Worm (Caenorhabditis elegans) whole organism, young adult: ENCODE results near the gene C27F2.9.
"Not testable (repeated sequence)": the region's sequence is repeated elsewhere in the genome, so short reads cannot be mapped to it uniquely, and the experiment has no call there.

Experiments
- B0019.2 ChIP-seq: fragments of 200-800 bp; sonication (Bioruptor generic); conservative IDR thresholded peaks from 2 replicates; pipeline ENCODE4 v1.3.6; 2022; ENCODE audit warnings: missing genetic modification reagents, missing genetic modification characterization, missing compliant biosample characterization
- B0035.1 ChIP-seq: sonication (generic microtip); optimal IDR thresholded peaks from 2 replicates; lab custom pipeline; 2016; ENCODE audit warnings: missing genetic modification characterization, mild to moderate bottlenecking, missing compliant biosample characterization, missing genotype, missing genetic modification reagents
- B0261.1 ChIP-seq: sonication (generic microtip); optimal IDR thresholded peaks from 2 replicates; lab custom pipeline; 2016; ENCODE audit warnings: mild to moderate bottlenecking, missing genetic modification characterization, moderate library complexity, missing compliant biosample characterization
- K12H6.12 ChIP-seq: fragments of 200-800 bp; sonication (Bioruptor generic); optimal IDR thresholded peaks from 2 replicates; lab custom pipeline; 2018; ENCODE audit warnings: mild to moderate bottlenecking, missing genetic modification characterization, missing compliant biosample characterization
- T26A5.8 ChIP-seq: sonication (generic microtip); optimal IDR thresholded peaks from 2 replicates; lab custom pipeline; 2016; ENCODE audit warnings: missing genetic modification characterization, missing compliant biosample characterization
- ama-1 ChIP-seq, 3 experiments: fragments of 150-350 bp in 1 of 3; sonication (generic microtip) in 2 of 3; optimal IDR thresholded peaks; 2 replicates each; lab custom pipeline; 2014 to 2018; ENCODE audit warnings: missing biosample characterization in 2 of 3, missing genetic modification characterization in 2 of 3, missing genetic modification reagents in 2 of 3
- aptf-2 ChIP-seq: fragments of 200-800 bp; sonication (Bioruptor generic); conservative IDR thresholded peaks from 2 replicates; pipeline ENCODE4 v1.3.6; 2022; ENCODE audit warnings: missing genetic modification reagents, missing genetic modification characterization, missing compliant biosample characterization
- athp-1 ChIP-seq: sonication (generic microtip); optimal IDR thresholded peaks from 2 replicates; lab custom pipeline; 2017; ENCODE audit warnings: mild to moderate bottlenecking, missing genetic modification characterization, missing compliant biosample characterization
- bed-2 ChIP-seq: fragments of 200-800 bp; sonication (Bioruptor generic); IDR thresholded peaks from 2 replicates; pipeline ENCODE4 v1.3.6; 2022; ENCODE audit warnings: missing genetic modification reagents, missing genetic modification characterization, missing compliant biosample characterization
- ccch-3 ChIP-seq: fragments of 200-800 bp; sonication (Bioruptor generic); optimal IDR thresholded peaks from 2 replicates; lab custom pipeline; 2018; ENCODE audit warnings: mild to moderate bottlenecking, missing genetic modification characterization, missing compliant biosample characterization
- ceh-27 ChIP-seq: fragments of 200-800 bp; sonication (Bioruptor generic); optimal IDR thresholded peaks from 2 replicates; lab custom pipeline; 2018; ENCODE audit warnings: mild to moderate bottlenecking, missing genetic modification characterization, moderate library complexity, missing compliant biosample characterization
- ceh-91 ChIP-seq: fragments of 200-800 bp; sonication (Bioruptor generic); IDR thresholded peaks from 2 replicates; pipeline ENCODE4 v1.3.6; 2022; ENCODE audit warnings: missing genetic modification reagents, missing genetic modification characterization, missing compliant biosample characterization
- die-1 ChIP-seq: sonication (generic microtip); optimal IDR thresholded peaks from 2 replicates; lab custom pipeline; 2016; ENCODE audit warnings: missing genotype, mild to moderate bottlenecking, missing genetic modification characterization, missing compliant biosample characterization
- egrh-3 ChIP-seq: fragments of 200-800 bp; sonication (Bioruptor generic); IDR thresholded peaks from 2 replicates; pipeline ENCODE4 v1.3.6; 2022; ENCODE audit warnings: missing genetic modification reagents, missing genetic modification characterization, missing compliant biosample characterization
- hlh-26 ChIP-seq: fragments of 200-800 bp; sonication (Bioruptor generic); conservative IDR thresholded peaks from 2 replicates; pipeline ENCODE4 v1.3.6; 2022; ENCODE audit warnings: missing genetic modification reagents, missing genetic modification characterization, missing compliant biosample characterization
- hrde-1 ChIP-seq: sonication (generic microtip); optimal IDR thresholded peaks from 2 replicates; lab custom pipeline; 2016; ENCODE audit warnings: missing genetic modification characterization, mild to moderate bottlenecking, missing compliant biosample characterization, moderate library complexity, missing genotype, missing genetic modification reagents, borderline replicate concordance
- lag-1 ChIP-seq: fragments of 200-800 bp; sonication (Bioruptor generic); IDR thresholded peaks from 2 replicates; pipeline ENCODE4 v1.3.6; 2022; ENCODE audit warnings: missing genetic modification reagents, missing genetic modification characterization, missing compliant biosample characterization
- lin-40 ChIP-seq: sonication (generic microtip); optimal IDR thresholded peaks from 2 replicates; lab custom pipeline; 2016; ENCODE audit warnings: missing genetic modification characterization, mild to moderate bottlenecking, missing compliant biosample characterization, missing genotype, missing genetic modification reagents
- lsy-27 ChIP-seq: sonication (generic microtip); optimal IDR thresholded peaks from 2 replicates; lab custom pipeline; 2017; ENCODE audit warnings: missing genetic modification characterization, mild to moderate bottlenecking, missing compliant biosample characterization, antibody characterized with exemption, missing genotype, borderline replicate concordance; ENCODE audit not compliant: insufficient read depth
- madf-3 ChIP-seq: fragments of 200-800 bp; sonication (Bioruptor generic); IDR thresholded peaks from 2 replicates; pipeline ENCODE4 v1.3.6; 2022; ENCODE audit warnings: missing genetic modification reagents, missing genetic modification characterization, missing compliant biosample characterization
- madf-6 ChIP-seq: fragments of 200-800 bp; sonication (Bioruptor generic); IDR thresholded peaks from 2 replicates; pipeline ENCODE4 v1.3.6; 2022; ENCODE audit warnings: missing genetic modification reagents, missing genetic modification characterization, missing compliant biosample characterization
- mes-4 ChIP-seq: sonication (generic microtip); optimal IDR thresholded peaks from 2 replicates; lab custom pipeline; 2016; ENCODE audit warnings: missing genotype, missing genetic modification characterization, missing compliant biosample characterization
- mxl-1 ChIP-seq: sonication (generic microtip); optimal IDR thresholded peaks from 2 replicates; lab custom pipeline; 2016; ENCODE audit warnings: missing genetic modification characterization, missing compliant biosample characterization
- nhr-90 ChIP-seq: sonication (generic microtip); optimal IDR thresholded peaks from 2 replicates; lab custom pipeline; 2016; ENCODE audit warnings: missing genotype, mild to moderate bottlenecking, missing genetic modification characterization, missing compliant biosample characterization
- pbrm-1 ChIP-seq: fragments of 200-800 bp; sonication (Bioruptor generic); IDR thresholded peaks from 2 replicates; pipeline ENCODE4 v1.3.6; 2022; ENCODE audit warnings: missing genetic modification reagents, missing genetic modification characterization, missing compliant biosample characterization
- rcor-1 ChIP-seq: fragments of 200-800 bp; sonication (Bioruptor generic); IDR thresholded peaks from 2 replicates; pipeline ENCODE4 v1.3.6; 2022; ENCODE audit warnings: missing genetic modification reagents, missing genetic modification characterization, missing compliant biosample characterization
- repo-1 ChIP-seq: sonication (generic microtip); optimal IDR thresholded peaks from 2 replicates; lab custom pipeline; 2017; ENCODE audit warnings: mild to moderate bottlenecking, missing genetic modification characterization, missing compliant biosample characterization
- sdz-38 ChIP-seq: sonication (generic microtip); optimal IDR thresholded peaks from 2 replicates; lab custom pipeline; 2016; ENCODE audit warnings: missing genotype, missing genetic modification characterization, missing compliant biosample characterization
- snpc-1.1 ChIP-seq: sonication (generic microtip); optimal IDR thresholded peaks from 2 replicates; lab custom pipeline; 2017; ENCODE audit warnings: missing genetic modification characterization, mild to moderate bottlenecking, missing compliant biosample characterization, antibody characterized with exemption, moderate library complexity, missing genotype, missing genetic modification reagents; ENCODE audit not compliant: insufficient read depth
- somi-1 ChIP-seq: fragments of 200-800 bp; sonication (Bioruptor generic); optimal IDR thresholded peaks from 2 replicates; lab custom pipeline; 2018; ENCODE audit warnings: mild to moderate bottlenecking, missing genetic modification characterization, missing compliant biosample characterization
- tlf-1 ChIP-seq: fragments of 200-800 bp; sonication (Bioruptor generic); optimal IDR thresholded peaks from 2 replicates; lab custom pipeline; 2018; ENCODE audit warnings: mild to moderate bottlenecking, missing genetic modification characterization, missing compliant biosample characterization
- xnd-1 ChIP-seq: sonication (generic microtip); optimal IDR thresholded peaks from 2 replicates; lab custom pipeline; 2016; ENCODE audit warnings: missing genotype, missing genetic modification reagents, missing genetic modification characterization, missing compliant biosample characterization
- zim-3 ChIP-seq: sonication (generic microtip); optimal IDR thresholded peaks from 2 replicates; lab custom pipeline; 2017; ENCODE audit warnings: mild to moderate bottlenecking, missing genetic modification characterization, moderate library complexity, missing compliant biosample characterization

Gene C27F2.9

ce11 chrIII:4984444-4985086 lies 21.7 kb upstream of the C27F2.9 start, which contains the start of gene C27F2.7 (continued):
- TF ChIP-seq K12H6.12: no peak
- TF ChIP-seq ama-1 (optimal IDR thresholded peaks at IDR 0.05; lab: Kevin White, UChicago): no peak
- no peak for TF ChIP-seq ama-1 (GFP tag; optimal IDR thresholded peaks at IDR 0.05; lab: Kevin White, UChicago)
- TF ChIP-seq xnd-1 (tag; lab: Kevin White, UChicago): peak; percentile 80
- TF ChIP-seq ceh-91 (GFP tag; lab: Robert Waterston, UW): peak; percentile 91
- TF ChIP-seq die-1 (tag; lab: Kevin White, UChicago): no peak
- no peak for TF ChIP-seq somi-1 (GFP tag; lab: Kevin White, UChicago)
- peak; percentile 67 for TF ChIP-seq athp-1 (tag; lab: Kevin White, UChicago)
- no peak for TF ChIP-seq lag-1
- TF ChIP-seq, all 124 proteins: peak for 36

- no peak for TF ChIP-seq lsy-27 (tag; lab: Kevin White, UChicago)
- TF ChIP-seq aptf-2 (GFP tag; lab: Robert Waterston, UW): no peak
- no peak for TF ChIP-seq rcor-1 (GFP tag; lab: Robert Waterston, UW)
- TF ChIP-seq egrh-3 (GFP tag; lab: Robert Waterston, UW): no peak
- no peak for TF ChIP-seq B0261.1
- no peak for TF ChIP-seq B0035.1
These were observed 21.1 kb upstream of the C27F2.9 start for ce11 chrIII:4983961-4984360.

DNA sequence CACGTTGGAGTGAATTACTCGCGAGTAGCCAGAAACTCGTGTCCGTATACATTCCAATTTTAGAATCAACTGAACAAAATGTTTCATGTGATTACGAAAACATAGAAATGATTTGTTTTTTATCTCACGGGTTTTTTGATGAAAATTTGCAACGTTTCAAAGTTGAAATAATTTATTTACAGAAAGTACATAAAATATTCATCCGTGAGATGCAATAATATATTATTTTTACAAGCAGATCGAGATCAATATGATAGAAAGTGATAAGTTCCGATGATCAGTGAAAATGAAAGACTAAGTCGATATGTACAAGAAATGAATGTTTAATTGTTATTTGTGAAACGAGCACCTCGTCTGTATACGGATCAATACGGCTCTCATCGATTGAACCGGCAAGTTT lies 17.5 kb upstream of the C27F2.9 start, which contains the start of gene C27F2.6:
TSS of gene C27F2.6 (minus strand) at position 101 of the 400 bp plus-strand sequence.
- TF ChIP-seq tlf-1 (GFP tag; lab: Kevin White, UChicago); B0019.2 (GFP tag; lab: Robert Waterston, UW); mxl-1: not testable (repeated sequence)

DNA sequence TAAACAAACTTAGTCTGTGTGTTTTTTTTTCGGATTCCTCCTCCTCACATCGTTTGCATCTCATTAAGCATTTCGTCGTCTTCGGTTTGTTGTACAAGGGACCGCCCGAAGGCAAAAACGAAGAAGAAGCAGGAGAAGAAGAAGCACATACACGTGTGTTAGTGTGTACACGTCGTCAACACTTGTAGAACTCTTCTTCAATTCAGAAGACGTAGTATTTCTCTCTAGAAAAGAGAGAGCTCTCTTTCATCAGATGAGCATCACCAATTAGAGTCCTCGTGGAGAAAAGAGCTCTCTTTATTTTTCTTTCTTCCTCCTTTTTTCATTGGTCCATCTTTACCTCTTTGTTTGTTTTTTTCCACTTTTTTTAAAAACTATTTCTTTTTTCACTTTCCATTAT lies 5.3 kb upstream of the C27F2.9 start:
- TF ChIP-seq madf-3 (GFP tag; lab: Robert Waterston, UW) (no peak), ceh-27 (GFP tag; lab: Kevin White, UChicago) (no peak), bed-2 (GFP tag; lab: Robert Waterston, UW) (no peak), nhr-90 (tag; lab: Kevin White, UChicago) (no peak), T26A5.8 (tag; lab: Kevin White, UChicago) (no peak), ccch-3 (GFP tag; lab: Kevin White, UChicago) (no peak), athp-1 (tag; lab: Kevin White, UChicago) (no peak), lin-40 (tag; lab: Kevin White, UChicago) (no peak), madf-6 (GFP tag; lab: Robert Waterston, UW) (no peak), repo-1 (no peak)

DNA sequence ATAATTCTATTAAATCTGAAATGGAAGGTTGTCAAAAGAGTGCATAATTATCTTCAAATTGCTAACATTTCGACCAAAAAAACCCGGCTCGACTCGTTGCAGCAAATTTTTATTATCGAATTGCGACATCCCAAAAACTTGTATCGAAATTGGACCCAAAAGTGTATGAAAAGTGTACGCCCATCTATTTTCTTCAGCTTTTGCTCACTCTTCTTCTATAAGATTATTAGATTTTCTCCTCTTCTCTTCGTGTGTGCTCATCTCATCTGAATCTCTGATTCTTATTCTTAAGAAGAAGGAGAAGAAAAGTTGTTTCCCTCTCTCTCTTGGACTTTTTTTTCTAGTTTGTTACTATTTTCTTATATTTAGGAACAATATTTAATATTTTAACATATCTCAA lies 4.4 kb upstream of the C27F2.9 start:
- TF ChIP-seq snpc-1.1 (tag; lab: Kevin White, UChicago) (no peak), hrde-1 (tag; lab: Kevin White, UChicago) (no peak), pbrm-1 (GFP tag; lab: Robert Waterston, UW) (no peak), hlh-26 (GFP tag; lab: Robert Waterston, UW) (no peak), sdz-38 (no peak), mes-4 (no peak), zim-3 (no peak)
